Fruit fly (Drosophila melanogaster) Kc167 (cell line): ENCODE data around the gene GstZ2.

Experiments used
- Myc ChIP-seq: fragments of >200 bp; optimal IDR thresholded peaks from 2 replicates; lab custom pipeline; 2017; ENCODE audit warnings: missing external identifiers
- Sin3A ChIP-seq: fragments of >200 bp; optimal IDR thresholded peaks from 2 replicates; lab custom pipeline; 2018; ENCODE audit warnings: missing external identifiers
- h ChIP-seq: fragments of >200 bp; optimal IDR thresholded peaks from 3 replicates; lab custom pipeline; 2018; ENCODE audit warnings: missing external identifiers
- psq ChIP-seq: fragments of >200 bp; optimal IDR thresholded peaks from 2 replicates; lab custom pipeline; 2017; ENCODE audit warnings: missing external identifiers
- ttk ChIP-seq: sonication (Bioruptor generic); optimal IDR thresholded peaks from 2 replicates; lab custom pipeline; 2017; ENCODE audit warnings: missing external identifiers

DNA sequence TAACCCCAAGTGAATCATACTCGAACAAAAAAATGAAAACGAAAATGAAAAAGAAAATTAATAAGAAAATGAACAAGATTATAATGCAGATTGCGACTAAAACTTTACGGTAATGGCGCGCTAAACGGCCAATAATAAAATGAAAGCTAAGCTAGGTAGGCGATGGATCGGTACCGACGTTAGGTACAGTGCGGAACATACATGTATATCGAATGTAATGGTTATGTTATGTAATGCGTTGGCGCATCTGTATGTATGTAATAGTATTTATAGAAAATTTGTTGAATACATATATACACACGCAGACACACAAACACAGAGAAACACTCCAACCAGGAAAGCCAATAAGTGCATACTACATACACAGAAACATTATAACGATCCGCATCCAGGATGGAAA is 5.5 kb downstream of the GstZ2 start:
- TF ChIP-seq Sin3A (no peak), h (no peak), psq (lab: Kevin White, UChicago) (no peak), ttk (lab: Kevin White, UChicago) (no peak), Myc (lab: Kevin White, UChicago) (no peak)
